Worm (Caenorhabditis elegans) whole organism, L1 larva: Measurements from ENCODE around the gene srw-32.
"Not testable (repeated sequence)": the region's sequence is repeated elsewhere in the genome, so short reads cannot be mapped to it uniquely, and the experiment has no call there.

Experiments
- C34B4.2 ChIP-seq: sonication (generic microtip); optimal IDR thresholded peaks from 2 replicates; lab custom pipeline; 2017; ENCODE audit warnings: mild to moderate bottlenecking, missing genetic modification characterization, missing compliant biosample characterization
- alr-1 ChIP-seq: fragments of 200-800 bp; sonication (Bioruptor generic); optimal IDR thresholded peaks from 2 replicates; lab custom pipeline; 2018; ENCODE audit warnings: borderline replicate concordance, mild to moderate bottlenecking, missing genetic modification characterization, missing compliant biosample characterization
- aly-2 ChIP-seq: fragments of 150-350 bp; optimal IDR thresholded peaks from 2 replicates; lab custom pipeline; 2014; ENCODE audit warnings: missing biosample characterization, missing genetic modification characterization
- blmp-1 ChIP-seq: fragments of 150-350 bp; optimal IDR thresholded peaks from 2 replicates; lab custom pipeline; 2014; ENCODE audit warnings: missing biosample characterization, missing genetic modification characterization
- ceh-82 ChIP-seq, 3 experiments: fragments of 150-350 bp in 1 of 3; sonication (generic microtip) in 2 of 3; optimal IDR thresholded peaks; 2 replicates each; lab custom pipeline; 2014 to 2017; ENCODE audit warnings: missing biosample characterization in 3 of 3, missing genetic modification characterization in 3 of 3
- ces-1 ChIP-seq: fragments of 150-350 bp; optimal IDR thresholded peaks from 2 replicates; lab custom pipeline; 2014; ENCODE audit warnings: missing biosample characterization, missing genetic modification reagents, missing genetic modification characterization
- efl-1 ChIP-seq, 4 experiments: fragments of 150-350 bp; optimal IDR thresholded peaks in 3 of 4; peaks in 1 of 4; 1 replicate in 1 of 4; 2 replicates in 3 of 4; lab custom pipeline; 2014; ENCODE audit warnings: missing biosample characterization in 2 of 4, missing genetic modification characterization in 2 of 4, missing genetic modification reagents in 2 of 4
- elt-2 ChIP-seq: sonication (generic microtip); optimal IDR thresholded peaks from 2 replicates; lab custom pipeline; 2016; ENCODE audit warnings: missing genetic modification characterization, mild to moderate bottlenecking, inconsistent platforms, missing compliant biosample characterization, missing genetic modification reagents
- elt-3 ChIP-seq, 6 experiments: fragments of 150-350 bp in 1 of 6; sonication (generic microtip); optimal IDR thresholded peaks; 2 replicates each; lab custom pipeline; 2017 to 2018; ENCODE audit warnings: missing biosample characterization in 6 of 6, missing genetic modification characterization in 6 of 6, inconsistent platforms in 1 of 6
- fkh-10 ChIP-seq: sonication (generic microtip); optimal IDR thresholded peaks from 2 replicates; lab custom pipeline; 2017; ENCODE audit warnings: missing biosample characterization, missing genetic modification reagents, missing genetic modification characterization
- fkh-4 ChIP-seq: sonication (generic microtip); optimal IDR thresholded peaks from 2 replicates; lab custom pipeline; 2016; ENCODE audit warnings: missing compliant biosample characterization, missing genetic modification characterization, borderline replicate concordance
- hpl-2 ChIP-seq: fragments of 150-350 bp; optimal IDR thresholded peaks from 2 replicates; lab custom pipeline; 2014; ENCODE audit warnings: missing biosample characterization, missing genetic modification reagents, missing genetic modification characterization
- lin-13 ChIP-seq: fragments of 150-350 bp; optimal IDR thresholded peaks from 2 replicates; lab custom pipeline; 2014; ENCODE audit warnings: missing biosample characterization, missing genetic modification reagents, missing genetic modification characterization
- lin-15B ChIP-seq: fragments of 150-350 bp; sonication (generic microtip); optimal IDR thresholded peaks from 3 replicates; lab custom pipeline; 2014; ENCODE audit warnings: missing biosample characterization, missing genetic modification characterization
- lir-3 ChIP-seq: sonication (generic microtip); optimal IDR thresholded peaks from 2 replicates; lab custom pipeline; 2016; ENCODE audit warnings: mild to moderate bottlenecking, missing genetic modification characterization, moderate library complexity, missing compliant biosample characterization; ENCODE audit not compliant: poor library complexity
- mdl-1 ChIP-seq, 2 experiments: fragments of 150-350 bp; optimal IDR thresholded peaks; 2 replicates each; lab custom pipeline; 2014 to 2017; ENCODE audit warnings: missing biosample characterization in 2 of 2, missing genetic modification characterization in 2 of 2, inconsistent platforms in 1 of 2
- nhr-237 ChIP-seq: fragments of 150-350 bp; optimal IDR thresholded peaks from 2 replicates; lab custom pipeline; 2014; ENCODE audit warnings: missing biosample characterization, missing genetic modification characterization
- nhr-28 ChIP-seq: fragments of 150-350 bp; optimal IDR thresholded peaks from 2 replicates; lab custom pipeline; 2014; ENCODE audit warnings: missing biosample characterization, missing genetic modification characterization
- pag-3 ChIP-seq: sonication (generic microtip); optimal IDR thresholded peaks from 2 replicates; lab custom pipeline; 2017; ENCODE audit warnings: missing genetic modification characterization, mild to moderate bottlenecking, missing compliant biosample characterization, antibody characterized with exemption, borderline replicate concordance; ENCODE audit not compliant: insufficient read depth
- pqm-1 ChIP-seq: sonication (generic microtip); optimal IDR thresholded peaks from 3 replicates; lab custom pipeline; 2017; ENCODE audit warnings: missing biosample characterization, missing genetic modification characterization
- rnt-1 ChIP-seq: sonication (generic microtip); optimal IDR thresholded peaks from 2 replicates; lab custom pipeline; 2016; ENCODE audit warnings: mild to moderate bottlenecking, missing genetic modification characterization, moderate library complexity, missing compliant biosample characterization
- snu-23 ChIP-seq: sonication (generic microtip); optimal IDR thresholded peaks from 2 replicates; lab custom pipeline; 2016; ENCODE audit warnings: missing genetic modification characterization, missing compliant biosample characterization
- sox-4 ChIP-seq: sonication (generic microtip); optimal IDR thresholded peaks from 2 replicates; lab custom pipeline; 2016; ENCODE audit warnings: missing genetic modification characterization, missing compliant biosample characterization
- sptf-1 ChIP-seq: fragments of 150-350 bp; optimal IDR thresholded peaks from 2 replicates; lab custom pipeline; 2014; ENCODE audit warnings: missing biosample characterization, missing genetic modification characterization
- swsn-7 ChIP-seq: sonication (generic microtip); optimal IDR thresholded peaks from 2 replicates; lab custom pipeline; 2016; ENCODE audit warnings: missing genetic modification characterization, missing compliant biosample characterization
- tlp-1 ChIP-seq: fragments of 150-350 bp; optimal IDR thresholded peaks from 2 replicates; lab custom pipeline; 2014; ENCODE audit warnings: missing biosample characterization, missing genetic modification characterization
- unc-86 ChIP-seq: sonication (generic microtip); optimal IDR thresholded peaks from 2 replicates; lab custom pipeline; 2016; ENCODE audit warnings: missing genetic modification characterization, missing compliant biosample characterization
- ztf-11 ChIP-seq, 2 experiments: sonication (generic microtip); optimal IDR thresholded peaks; 2 replicates each; lab custom pipeline; 2016 to 2017; ENCODE audit warnings: missing genetic modification characterization in 2 of 2, missing biosample characterization in 1 of 2, missing compliant biosample characterization in 1 of 2

The srw-32 gene

ce11 chrV:17508493-17508892 lies at the start of gene srw-32:
TSS of gene srw-32 (plus strand) at chrV:17508793.
- TF ChIP-seq snu-23 (GFP tag; lab: Kevin White, UChicago) (no peak), swsn-7 (no peak), fkh-4 (tag; lab: Kevin White, UChicago) (no peak), blmp-1 (tag; lab: Kevin White, UChicago) (no peak), alr-1 (no peak), fkh-10 (GFP tag; lab: Kevin White, UChicago) (no peak), tlp-1 (no peak), pqm-1 (tag; lab: Kevin White, UChicago) (no peak)

ce11 chrV:17460061-17460460 lies 48.5 kb upstream of the srw-32 start, which contains the start of gene srz-48:
TSS of gene srz-48 (minus strand) at chrV:17460161.
- TF ChIP-seq hpl-2 (GFP tag; lab: Kevin White, UChicago) (no peak), sox-4 (no peak), elt-2 (tag; lab: Kevin White, UChicago) (no peak)

- not testable (repeated sequence) for TF ChIP-seq blmp-1 (tag; lab: Kevin White, UChicago); elt-3 (tag; optimal IDR thresholded peaks at IDR 0.05; lab: Kevin White, UChicago); C34B4.2
Measured at ce11 chrV:17464278-17464677, 44.3 kb upstream of the srw-32 start, which contains the start of gene F20E11.7. TSS of gene F20E11.7 (plus strand) at chrV:17464578.

ce11 chrV:17466751-17467150 lies 41.8 kb upstream of the srw-32 start, which contains the start of gene srw-72:
TSS of gene srw-72 (plus strand) at chrV:17467051.
- TF ChIP-seq nhr-237 (tag; lab: Kevin White, UChicago) = no peak

ce11 chrV:17467881-17468280 lies 40.7 kb upstream of the srw-32 start:
- TF ChIP-seq ztf-11 (tag; optimal IDR thresholded peaks at IDR 0.05; lab: Kevin White, UChicago) (no peak), efl-1 (optimal IDR thresholded peaks at IDR 0.05; lab: Kevin White, UChicago) (no peak), efl-1 (GFP tag; optimal IDR thresholded peaks at IDR 0.05 in 1 of 2; lab: Kevin White, UChicago) (peak in 1 of 2 experiments; percentile 59)

- no peak for TF ChIP-seq ces-1 (GFP tag; lab: Kevin White, UChicago)
- no peak for TF ChIP-seq lin-15B (tag; lab: Kevin White, UChicago)
- TF ChIP-seq rnt-1 (tag; lab: Kevin White, UChicago) = no peak
- TF ChIP-seq pag-3 (tag; lab: Kevin White, UChicago) = no peak
- no peak for TF ChIP-seq nhr-237 (tag; lab: Kevin White, UChicago)
- no peak for TF ChIP-seq sptf-1 (tag; lab: Kevin White, UChicago)
- TF ChIP-seq aly-2 (tag; lab: Kevin White, UChicago) = no peak
- TF ChIP-seq mdl-1 (tag; optimal IDR thresholded peaks at IDR 0.05; lab: Kevin White, UChicago) = no peak
- no peak for TF ChIP-seq lir-3 (tag; lab: Kevin White, UChicago)
- TF ChIP-seq unc-86 (tag; lab: Kevin White, UChicago) = no peak
- no peak for TF ChIP-seq lin-13 (GFP tag; lab: Kevin White, UChicago)
- TF ChIP-seq ceh-82 (tag; optimal IDR thresholded peaks at IDR 0.05; lab: Kevin White, UChicago) = no peak
Measured at ce11 chrV:17469180-17469579, 39.4 kb upstream of the srw-32 start, which contains the start of gene F20E11.17. TSS of gene F20E11.17 (minus strand) at chrV:17469280.

- TF ChIP-seq nhr-28 (no peak), blmp-1 (tag; lab: Kevin White, UChicago) (no peak)
- TF ChIP-seq, all 84 proteins: peak for 0
Measured at ce11 chrV:17471564-17471963, 37.0 kb upstream of the srw-32 start, which contains the start of gene srh-235. TSS of gene srh-235 (minus strand) at chrV:17471664.
